Worm (Caenorhabditis elegans) whole organism, young adult: Measurements from ENCODE around the gene Y19D10B.6.
"Not testable (repeated sequence)": the region's sequence is repeated elsewhere in the genome, so short reads cannot be mapped to it uniquely, and the experiment has no call there.

Experiments
- B0019.2 ChIP-seq: fragments of 200-800 bp; sonication (Bioruptor generic); conservative IDR thresholded peaks from 2 replicates; pipeline ENCODE4 v1.3.6; 2022; ENCODE audit warnings: missing genetic modification reagents, missing genetic modification characterization, missing compliant biosample characterization
- B0035.1 ChIP-seq: sonication (generic microtip); optimal IDR thresholded peaks from 2 replicates; lab custom pipeline; 2016; ENCODE audit warnings: missing genetic modification characterization, mild to moderate bottlenecking, missing compliant biosample characterization, missing genotype, missing genetic modification reagents
- F33H1.4 ChIP-seq: fragments of 200-800 bp; sonication (Bioruptor generic); IDR thresholded peaks from 2 replicates; pipeline ENCODE4 v1.3.6; 2022; ENCODE audit warnings: missing genetic modification reagents, missing genetic modification characterization, missing compliant biosample characterization
- F37B4.10 ChIP-seq: fragments of 200-800 bp; sonication (Bioruptor generic); IDR thresholded peaks from 2 replicates; pipeline ENCODE4 v1.3.6; 2022; ENCODE audit warnings: missing genetic modification characterization, missing compliant biosample characterization
- F39B2.1 ChIP-seq: fragments of 200-800 bp; sonication (Bioruptor generic); IDR thresholded peaks from 2 replicates; pipeline ENCODE4 v1.3.6; 2022; ENCODE audit warnings: missing genetic modification reagents, missing genetic modification characterization, missing compliant biosample characterization
- F52B5.7 ChIP-seq: sonication (generic microtip); optimal IDR thresholded peaks from 2 replicates; lab custom pipeline; 2016; ENCODE audit warnings: mild to moderate bottlenecking, missing genetic modification characterization, missing compliant biosample characterization
- F57A8.1 ChIP-seq: fragments of 200-800 bp; sonication (Bioruptor generic); optimal IDR thresholded peaks from 2 replicates; lab custom pipeline; 2018; ENCODE audit warnings: mild to moderate bottlenecking, missing genetic modification characterization, moderate library complexity, missing compliant biosample characterization
- akir-1 ChIP-seq: fragments of 200-800 bp; sonication (Bioruptor generic); optimal IDR thresholded peaks from 2 replicates; lab custom pipeline; 2018; ENCODE audit warnings: mild to moderate bottlenecking, missing genetic modification characterization, moderate library complexity, missing compliant biosample characterization
- atf-7 ChIP-seq: sonication (generic microtip); optimal IDR thresholded peaks from 2 replicates; lab custom pipeline; 2017; ENCODE audit warnings: mild to moderate bottlenecking, missing genetic modification characterization, missing compliant biosample characterization
- attf-3 ChIP-seq: fragments of 200-800 bp; sonication (Bioruptor generic); conservative IDR thresholded peaks from 2 replicates; pipeline ENCODE4 v1.3.6; 2022; ENCODE audit warnings: missing genetic modification reagents, missing genetic modification characterization, missing compliant biosample characterization
- ceh-100 ChIP-seq: fragments of 200-800 bp; sonication (Bioruptor generic); IDR thresholded peaks from 2 replicates; pipeline ENCODE4 v1.3.6; 2022; ENCODE audit warnings: missing genetic modification reagents, missing genetic modification characterization, missing compliant biosample characterization
- ceh-40 ChIP-seq: fragments of 200-800 bp; sonication (Bioruptor generic); IDR thresholded peaks from 2 replicates; pipeline ENCODE4 v1.3.6; 2022; ENCODE audit warnings: missing genetic modification characterization, missing compliant biosample characterization
- ceh-91 ChIP-seq: fragments of 200-800 bp; sonication (Bioruptor generic); IDR thresholded peaks from 2 replicates; pipeline ENCODE4 v1.3.6; 2022; ENCODE audit warnings: missing genetic modification reagents, missing genetic modification characterization, missing compliant biosample characterization
- dox-1 ChIP-seq: fragments of 200-800 bp; sonication (Bioruptor generic); IDR thresholded peaks from 2 replicates; pipeline ENCODE4 v1.3.6; 2022; ENCODE audit warnings: missing genetic modification reagents, missing genetic modification characterization, missing compliant biosample characterization
- dpl-1 ChIP-seq: fragments of 150-350 bp; optimal IDR thresholded peaks from 2 replicates; lab custom pipeline; 2014; ENCODE audit warnings: missing biosample characterization, missing genetic modification reagents, missing genetic modification characterization
- egrh-3 ChIP-seq: fragments of 200-800 bp; sonication (Bioruptor generic); IDR thresholded peaks from 2 replicates; pipeline ENCODE4 v1.3.6; 2022; ENCODE audit warnings: missing genetic modification reagents, missing genetic modification characterization, missing compliant biosample characterization
- ekl-4 ChIP-seq: fragments of 200-800 bp; sonication (Bioruptor generic); IDR thresholded peaks from 2 replicates; pipeline ENCODE4 v1.3.6; 2022; ENCODE audit warnings: missing genetic modification reagents, missing genetic modification characterization, missing compliant biosample characterization
- ets-4 ChIP-seq: fragments of 200-800 bp; sonication (Bioruptor generic); optimal IDR thresholded peaks from 2 replicates; lab custom pipeline; 2018; ENCODE audit warnings: mild to moderate bottlenecking, missing genetic modification characterization, missing compliant biosample characterization
- hlh-12 ChIP-seq: sonication (generic microtip); optimal IDR thresholded peaks from 2 replicates; lab custom pipeline; 2016; ENCODE audit warnings: missing genetic modification characterization, missing compliant biosample characterization
- hmg-20 ChIP-seq: fragments of 200-800 bp; sonication (Bioruptor generic); IDR thresholded peaks from 2 replicates; pipeline ENCODE4 v1.3.6; 2022; ENCODE audit warnings: missing genetic modification reagents, missing genetic modification characterization, missing compliant biosample characterization
- let-607 ChIP-seq, 2 experiments: fragments of 200-800 bp in 1 of 2; sonication (Bioruptor generic) in 1 of 2; sonication (generic microtip) in 1 of 2; optimal IDR thresholded peaks; 2 replicates each; lab custom pipeline; 2016 to 2018; ENCODE audit warnings: mild to moderate bottlenecking in 2 of 2, missing compliant biosample characterization in 2 of 2, missing genetic modification characterization in 2 of 2, moderate library complexity in 2 of 2, missing genotype in 1 of 2
- lin-40 ChIP-seq: sonication (generic microtip); optimal IDR thresholded peaks from 2 replicates; lab custom pipeline; 2016; ENCODE audit warnings: missing genetic modification characterization, mild to moderate bottlenecking, missing compliant biosample characterization, missing genotype, missing genetic modification reagents
- lin-54 ChIP-seq: fragments of 200-800 bp; sonication (Bioruptor generic); optimal IDR thresholded peaks from 2 replicates; lab custom pipeline; 2018; ENCODE audit warnings: mild to moderate bottlenecking, missing genetic modification characterization, missing compliant biosample characterization
- lir-1 ChIP-seq: fragments of 200-800 bp; sonication (Bioruptor generic); conservative IDR thresholded peaks from 2 replicates; pipeline ENCODE4 v1.3.6; 2022; ENCODE audit warnings: missing genetic modification reagents, missing genetic modification characterization, missing compliant biosample characterization
- nfya-1 ChIP-seq: sonication (generic microtip); optimal IDR thresholded peaks from 2 replicates; lab custom pipeline; 2017; ENCODE audit warnings: antibody characterized with exemption, missing compliant biosample characterization, missing genetic modification characterization, borderline replicate concordance; ENCODE audit not compliant: insufficient read depth
- nhr-27 ChIP-seq: fragments of 200-800 bp; sonication (Bioruptor generic); optimal IDR thresholded peaks from 2 replicates; lab custom pipeline; 2018; ENCODE audit warnings: mild to moderate bottlenecking, missing genetic modification characterization, moderate library complexity, missing compliant biosample characterization
- snpc-1.3 ChIP-seq: sonication (generic microtip); optimal IDR thresholded peaks from 2 replicates; lab custom pipeline; 2017; ENCODE audit warnings: missing genetic modification characterization, mild to moderate bottlenecking, missing compliant biosample characterization, antibody characterized with exemption, moderate library complexity, missing genotype, missing genetic modification reagents; ENCODE audit not compliant: insufficient read depth
- snpc-4 ChIP-seq, 5 experiments: fragments of 150-350 bp in 1 of 5; sonication (generic microtip) in 4 of 5; optimal IDR thresholded peaks; 2 replicates each; lab custom pipeline; 2014 to 2018; ENCODE audit warnings: missing genetic modification characterization in 5 of 5, missing biosample characterization in 3 of 5, antibody characterized with exemption in 2 of 5, mild to moderate bottlenecking in 2 of 5, missing compliant biosample characterization in 2 of 5, missing genotype in 2 of 5, moderate library complexity in 2 of 5, missing genetic modification reagents in 1 of 5
- zfh-2 ChIP-seq: fragments of 200-800 bp; sonication (Bioruptor generic); conservative IDR thresholded peaks from 2 replicates; pipeline ENCODE4 v1.3.6; 2022; ENCODE audit warnings: missing genetic modification reagents, missing genetic modification characterization, missing compliant biosample characterization
- ztf-18 ChIP-seq: sonication (generic microtip); optimal IDR thresholded peaks from 2 replicates; lab custom pipeline; 2016; ENCODE audit warnings: missing genotype, mild to moderate bottlenecking, missing genetic modification characterization, missing compliant biosample characterization
- ztf-22 ChIP-seq: fragments of 200-800 bp; sonication (Bioruptor generic); optimal IDR thresholded peaks from 2 replicates; lab custom pipeline; 2018; ENCODE audit warnings: mild to moderate bottlenecking, missing genetic modification characterization, moderate library complexity, missing compliant biosample characterization
- ztf-28 ChIP-seq: fragments of 200-800 bp; sonication (Bioruptor generic); IDR thresholded peaks from 2 replicates; pipeline ENCODE4 v1.3.6; 2022; ENCODE audit warnings: missing genetic modification reagents, missing genetic modification characterization, missing compliant biosample characterization
- ztf-3 ChIP-seq: fragments of 200-800 bp; sonication (Bioruptor generic); optimal IDR thresholded peaks from 2 replicates; lab custom pipeline; 2018; ENCODE audit warnings: mild to moderate bottlenecking, missing genetic modification characterization, missing compliant biosample characterization

Y19D10B.6 gene

DNA sequence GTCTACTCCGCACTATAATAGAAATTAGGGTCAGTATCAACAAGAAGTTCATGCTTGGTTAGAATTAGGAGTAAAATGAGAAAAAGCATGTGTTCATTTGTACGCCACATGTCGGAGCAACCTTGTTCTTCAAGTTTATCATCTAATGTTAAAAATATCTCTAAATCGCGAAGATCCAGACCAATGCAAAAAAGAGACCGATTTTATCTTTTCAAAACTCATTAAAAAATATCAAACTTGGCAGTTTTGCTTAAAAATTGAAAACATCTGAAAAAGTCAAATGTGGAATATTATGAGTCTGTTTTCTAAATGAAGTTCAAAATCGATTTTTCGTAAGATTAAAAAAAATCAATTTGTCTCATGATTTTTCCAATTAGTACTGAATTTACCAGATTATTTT is at the start of gene Y19D10B.6:
TSS of gene Y19D10B.6 (minus strand) at position 101 of the 400 bp plus-strand sequence.
- not testable (repeated sequence) for TF ChIP-seq dpl-1 (GFP tag; lab: Kevin White, UChicago); lin-40 (tag; lab: Kevin White, UChicago); lir-1 (GFP tag; lab: Robert Waterston, UW)

DNA sequence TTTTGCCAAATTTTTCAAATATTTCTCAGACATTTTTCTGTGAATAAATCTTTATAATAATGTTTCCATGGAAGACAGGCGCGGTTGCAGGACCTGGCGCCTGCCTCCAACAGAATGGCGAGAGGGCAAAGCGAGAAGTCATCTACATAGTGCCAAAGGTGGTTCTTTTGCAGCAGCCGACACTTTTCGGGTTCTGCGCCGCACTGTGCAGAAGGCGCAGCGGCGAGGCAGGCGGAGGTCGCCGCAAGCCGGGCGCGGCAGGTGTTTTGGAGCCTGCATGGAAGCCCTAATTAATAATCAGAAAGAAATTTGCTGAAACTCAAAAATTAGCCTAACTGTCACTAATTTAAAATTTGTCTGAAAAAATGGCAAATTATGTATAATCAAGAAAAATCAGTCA is 22.7 kb upstream of the Y19D10B.6 start:
- TF ChIP-seq let-607 (tag; optimal IDR thresholded peaks at IDR 0.05; lab: Kevin White, UChicago): no peak
- TF ChIP-seq snpc-4 (GFP tag; optimal IDR thresholded peaks at IDR 0.05; lab: Kevin White, UChicago): no peak
- TF ChIP-seq snpc-4 (tag; optimal IDR thresholded peaks at IDR 0.05; lab: Kevin White, UChicago): peak in 2 of 4 experiments; percentile 11 to 69
- TF ChIP-seq egrh-3 (GFP tag; lab: Robert Waterston, UW): peak; percentile 82; the same call in 1 of the 2 replicates
- peak; percentile 92 for TF ChIP-seq zfh-2
- TF ChIP-seq, all 124 proteins: peak for 3

DNA sequence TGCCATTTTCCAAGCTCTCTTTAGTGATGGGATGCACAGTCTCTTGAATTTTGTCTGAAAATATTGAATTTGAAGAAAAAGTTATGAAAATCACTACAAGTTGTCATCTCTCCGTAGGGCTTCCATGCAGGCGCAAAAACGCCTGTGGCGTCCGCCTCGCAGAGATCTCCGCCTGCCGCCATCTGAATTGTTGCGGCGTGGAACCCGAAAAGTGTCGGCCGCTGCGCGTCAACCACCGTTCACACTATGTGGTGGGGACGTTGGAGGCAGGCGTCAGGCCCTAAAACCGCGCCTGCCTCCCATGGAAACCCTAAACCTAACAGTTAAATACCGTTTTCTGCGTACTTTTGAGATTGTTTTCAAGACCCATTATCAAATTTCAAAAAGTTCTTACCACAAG is 21.2 kb upstream of the Y19D10B.6 start:
- TF ChIP-seq ceh-91 (GFP tag; lab: Robert Waterston, UW): no peak
- TF ChIP-seq zfh-2: peak; percentile 78
- no peak for TF ChIP-seq snpc-4 (GFP tag; optimal IDR thresholded peaks at IDR 0.05; lab: Kevin White, UChicago)
- TF ChIP-seq snpc-4 (tag; optimal IDR thresholded peaks at IDR 0.05; lab: Kevin White, UChicago): peak in 1 of 4 experiments; percentile 3
- peak; percentile 27; the same call in 1 of the 2 replicates for TF ChIP-seq egrh-3 (GFP tag; lab: Robert Waterston, UW)
- TF ChIP-seq ceh-40 (GFP tag; lab: Robert Waterston, UW): no peak
- no peak for TF ChIP-seq snpc-1.3 (tag; lab: Kevin White, UChicago)

DNA sequence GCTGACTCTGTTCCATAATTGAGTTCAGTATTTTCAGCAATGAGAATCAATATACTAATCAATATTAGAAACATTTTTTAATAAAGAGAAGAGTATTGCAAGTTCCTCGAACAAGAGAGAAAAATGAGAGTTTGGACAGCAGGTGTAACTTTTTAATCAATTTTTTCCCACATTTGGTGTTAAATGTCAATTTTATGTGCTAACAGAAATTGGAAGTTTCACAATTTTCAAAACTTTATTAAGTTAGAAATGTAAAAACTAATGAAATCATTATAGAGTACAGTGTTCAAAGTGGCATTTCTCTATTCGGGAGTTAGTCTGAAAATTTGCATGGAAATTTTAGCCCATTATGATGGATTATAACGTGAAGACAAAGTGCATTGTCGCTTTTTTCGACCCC is 20.4 kb upstream of the Y19D10B.6 start, which contains the start of gene irld-30:
TSS of gene irld-30 (minus strand) at position 101 of the 400 bp plus-strand sequence.
- TF ChIP-seq let-607 (tag; optimal IDR thresholded peaks at IDR 0.05; lab: Kevin White, UChicago) (no peak), snpc-4 (GFP tag; optimal IDR thresholded peaks at IDR 0.05; lab: Kevin White, UChicago) (no peak), snpc-4 (tag; optimal IDR thresholded peaks at IDR 0.05; lab: Kevin White, UChicago) (no peak), attf-3 (GFP tag; lab: Robert Waterston, UW) (no peak), B0019.2 (GFP tag; lab: Robert Waterston, UW) (no peak), nfya-1 (tag; lab: Kevin White, UChicago) (no peak), egrh-3 (GFP tag; lab: Robert Waterston, UW) (no peak), hmg-20 (GFP tag; lab: Robert Waterston, UW) (no peak), ceh-100 (no peak), akir-1 (GFP tag; lab: Kevin White, UChicago) (no peak), ceh-40 (GFP tag; lab: Robert Waterston, UW) (no peak), F57A8.1 (GFP tag; lab: Kevin White, UChicago) (no peak), F33H1.4 (no peak)
- TF ChIP-seq, all 124 proteins: peak for 0

DNA sequence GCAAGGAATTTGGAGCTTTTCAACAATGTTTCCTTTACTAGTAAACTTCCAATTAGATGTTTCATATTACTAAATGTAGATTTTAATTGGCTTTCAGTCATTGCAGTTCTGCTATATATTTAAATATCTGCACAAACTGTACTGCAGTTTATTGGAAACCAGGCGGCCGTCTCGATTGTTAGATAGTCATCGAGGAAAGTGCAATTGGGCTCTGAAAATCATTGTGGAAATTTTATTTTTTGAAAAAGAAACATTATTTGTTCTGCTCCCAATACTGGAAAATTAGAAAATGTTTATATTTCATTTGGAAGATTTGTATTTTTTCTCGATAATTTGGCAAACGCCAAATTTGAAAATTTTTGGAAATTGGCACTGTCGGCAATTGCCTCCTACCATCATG is 17.6 kb upstream of the Y19D10B.6 start, which contains the start of gene irld-29:
TSS of gene irld-29 (minus strand) at position 101 of the 400 bp plus-strand sequence.
- no peak for TF ChIP-seq atf-7 (tag; lab: Kevin White, UChicago)
- no peak for TF ChIP-seq nhr-27 (tag; lab: Kevin White, UChicago)
- no peak for TF ChIP-seq ztf-28
- no peak for TF ChIP-seq ceh-91 (GFP tag; lab: Robert Waterston, UW)
- TF ChIP-seq F52B5.7 (tag; lab: Kevin White, UChicago): no peak
- TF ChIP-seq ztf-3: no peak
- TF ChIP-seq dox-1 (GFP tag; lab: Robert Waterston, UW): no peak
- no peak for TF ChIP-seq F39B2.1 (GFP tag; lab: Robert Waterston, UW)
- TF ChIP-seq nfya-1 (tag; lab: Kevin White, UChicago): no peak
- TF ChIP-seq ztf-22 (GFP tag; lab: Kevin White, UChicago): no peak
- TF ChIP-seq ztf-18 (tag; lab: Kevin White, UChicago): no peak
- TF ChIP-seq F33H1.4: no peak
- no peak for TF ChIP-seq ekl-4 (GFP tag; lab: Robert Waterston, UW)
- no peak for TF ChIP-seq lin-54
- no peak for TF ChIP-seq B0035.1 (tag; lab: Kevin White, UChicago)
- no peak for TF ChIP-seq F37B4.10 (GFP tag; lab: Robert Waterston, UW)
- TF ChIP-seq ets-4 (GFP tag; lab: Kevin White, UChicago): no peak
- no peak for TF ChIP-seq hlh-12
- TF ChIP-seq, all 124 proteins: peak for 0
